Worm (Caenorhabditis elegans) whole organism, L3 larva: ENCODE data around the gene nhr-190.

Experiments
- ama-1 ChIP-seq: fragments of 150-350 bp; optimal IDR thresholded peaks from 2 replicates; lab custom pipeline; 2018
- ceh-82 ChIP-seq: fragments of 150-350 bp; optimal IDR thresholded peaks from 2 replicates; lab custom pipeline; 2014; ENCODE audit warnings: missing biosample characterization, missing genetic modification characterization
- egl-27 ChIP-seq: sonication (generic microtip); optimal IDR thresholded peaks from 4 replicates; lab custom pipeline; 2017; ENCODE audit warnings: missing biosample characterization, missing genetic modification reagents, missing genetic modification characterization
- elt-2 ChIP-seq: sonication (generic microtip); optimal IDR thresholded peaks from 2 replicates; lab custom pipeline; 2016; ENCODE audit warnings: missing genetic modification reagents, mild to moderate bottlenecking, missing genetic modification characterization, missing compliant biosample characterization
- jun-1 ChIP-seq: fragments of 150-350 bp; optimal IDR thresholded peaks from 2 replicates; lab custom pipeline; 2014; ENCODE audit warnings: missing biosample characterization, missing genetic modification reagents, missing genetic modification characterization
- nfya-1 ChIP-seq: sonication (generic microtip); optimal IDR thresholded peaks from 2 replicates; lab custom pipeline; 2017; ENCODE audit warnings: missing genetic modification characterization, mild to moderate bottlenecking, missing compliant biosample characterization, antibody characterized with exemption, moderate library complexity; ENCODE audit not compliant: insufficient read depth
- nhr-12 ChIP-seq: fragments of 150-350 bp; optimal IDR thresholded peaks from 2 replicates; lab custom pipeline; 2014; ENCODE audit warnings: missing biosample characterization, missing genetic modification characterization
- nhr-23 ChIP-seq: fragments of 150-350 bp; optimal IDR thresholded peaks from 2 replicates; lab custom pipeline; 2014; ENCODE audit warnings: missing biosample characterization, missing genetic modification reagents, missing genetic modification characterization
- nhr-76 ChIP-seq: fragments of 150-350 bp; sonication (generic microtip); optimal IDR thresholded peaks from 5 replicates; lab custom pipeline; 2014; ENCODE audit warnings: missing biosample characterization, missing genetic modification characterization
- pqm-1 ChIP-seq: fragments of 150-350 bp; optimal IDR thresholded peaks from 2 replicates; lab custom pipeline; 2017; ENCODE audit warnings: missing biosample characterization, missing genetic modification characterization, inconsistent platforms
- sea-2 ChIP-seq: fragments of 150-350 bp; sonication (generic microtip); optimal IDR thresholded peaks from 4 replicates; lab custom pipeline; 2014; ENCODE audit warnings: missing biosample characterization, missing genetic modification reagents, missing genetic modification characterization
- skn-1 ChIP-seq: fragments of 150-350 bp; optimal IDR thresholded peaks from 2 replicates; lab custom pipeline; 2014; ENCODE audit warnings: missing biosample characterization, missing genetic modification characterization
- zag-1 ChIP-seq: fragments of 150-350 bp; optimal IDR thresholded peaks from 2 replicates; lab custom pipeline; 2014; ENCODE audit warnings: missing biosample characterization, missing genetic modification characterization
- ztf-4 ChIP-seq: fragments of 150-350 bp; optimal IDR thresholded peaks from 2 replicates; lab custom pipeline; 2014; ENCODE audit warnings: missing biosample characterization, missing genetic modification characterization

- TF ChIP-seq jun-1 (tag; lab: Kevin White, UChicago) (no peak), elt-2 (tag; lab: Kevin White, UChicago) (no peak), ama-1 (lab: Kevin White, UChicago) (no peak), nhr-23 (tag; lab: Kevin White, UChicago) (no peak), ceh-82 (tag; lab: Kevin White, UChicago) (no peak), nfya-1 (tag; lab: Kevin White, UChicago) (no peak), pqm-1 (tag; lab: Kevin White, UChicago) (no peak), zag-1 (tag; lab: Kevin White, UChicago) (no peak), sea-2 (GFP tag; lab: Kevin White, UChicago) (no peak), egl-27 (tag; lab: Kevin White, UChicago) (no peak), nhr-76 (no peak), ztf-4 (tag; lab: Kevin White, UChicago) (no peak), nhr-12 (tag; lab: Kevin White, UChicago) (no peak), skn-1 (tag; lab: Kevin White, UChicago) (no peak)
Observed at ce11 chrV:660210-660609, 17.5 kb upstream of the nhr-190 start, which contains the start of gene F31F4.17.
